Fruit fly (Drosophila melanogaster): ENCODE data around the gene Ent1.
A peak's percentile ranks its signal among the peaks of the same experiment; 100 is the strongest.

The Ent1 gene

DNA sequence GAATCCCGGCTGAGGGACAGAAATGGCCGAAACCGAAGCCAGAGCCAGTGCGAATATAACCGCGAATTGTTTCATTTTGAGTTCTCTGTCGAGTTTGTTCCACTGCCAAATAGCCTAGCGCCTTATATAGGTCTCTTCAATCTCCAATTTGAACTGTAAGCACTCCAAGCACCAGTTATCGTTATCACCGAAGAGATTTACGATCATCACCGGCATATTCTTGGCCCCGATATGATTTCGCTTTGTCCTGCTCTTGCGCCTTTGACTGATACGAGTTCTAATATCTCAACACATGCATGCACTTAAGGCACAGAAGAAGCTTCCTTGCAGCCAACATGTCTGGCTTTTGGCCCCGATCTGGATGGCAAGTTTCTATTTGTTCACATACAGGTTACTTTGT, 38.5 kb downstream of the Ent1 start, which contains the start of gene CG11912:
Gene CG11912, minus strand, starts transcription at position 101 of the 400 bp plus-strand sequence.
- TF ChIP-seq Rel (GFP tag; optimal IDR thresholded peaks at IDR 0.05), result no peak
- peak; percentile 85 for TF ChIP-seq Rel (tag; optimal IDR thresholded peaks at IDR 0.05)
- no peak for TF ChIP-seq Hnf4 (GFP tag; optimal IDR thresholded peaks at IDR 0.05)
- TF ChIP-seq br (GFP tag; optimal IDR thresholded peaks at IDR 0.05), result no peak
- TF ChIP-seq dmrt93B (GFP tag; optimal IDR thresholded peaks at IDR 0.05), result no peak
- no peak for TF ChIP-seq Vsx2 (GFP tag; optimal IDR thresholded peaks at IDR 0.05; ENCODE audit: partially characterized antibody)
- no peak for TF ChIP-seq dsf (GFP tag; optimal IDR thresholded peaks at IDR 0.05; ENCODE audit: borderline replicate concordance)

DNA sequence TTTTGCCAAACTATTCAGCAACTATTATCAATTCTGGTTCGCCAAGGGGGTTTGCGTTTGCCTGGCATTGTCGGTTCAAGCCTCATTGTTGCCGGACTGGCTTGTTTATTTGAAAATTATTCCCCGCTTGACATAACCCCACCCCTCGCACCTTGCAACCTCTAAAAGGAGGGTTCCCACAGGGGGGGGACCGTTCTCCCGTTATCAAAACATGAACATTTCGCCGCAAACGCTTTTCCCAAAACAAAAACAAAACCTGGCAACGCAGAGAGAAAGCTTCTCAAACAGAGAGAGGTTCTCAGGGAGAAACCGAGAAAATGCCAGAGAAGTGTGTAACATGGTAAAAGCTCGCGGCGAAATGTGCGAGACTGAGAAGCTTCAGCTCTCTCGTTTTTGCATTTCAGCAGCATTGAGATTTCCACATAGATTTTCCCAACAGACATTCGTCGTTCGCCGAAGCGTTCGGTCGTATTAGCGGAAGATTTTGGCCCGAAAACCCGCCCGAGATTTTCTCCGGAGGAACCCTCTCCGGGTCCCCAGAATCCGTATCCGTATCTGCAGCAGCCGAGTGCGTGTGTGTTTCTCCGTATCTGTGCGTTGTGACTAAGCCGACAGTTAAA, 47.8 kb downstream of the Ent1 start:
- TF ChIP-seq Vsx2 (GFP tag; optimal IDR thresholded peaks at IDR 0.05; ENCODE audit: partially characterized antibody), result peak; percentile 14
- no peak for TF ChIP-seq woc (GFP tag; optimal IDR thresholded peaks at IDR 0.05)
- no peak for TF ChIP-seq psq (GFP tag; optimal IDR thresholded peaks at IDR 0.05)
- TF ChIP-seq CrebA (GFP tag; optimal IDR thresholded peaks at IDR 0.05; ENCODE audit: borderline replicate concordance), result no peak
- TF ChIP-seq Sp1 (GFP tag; optimal IDR thresholded peaks at IDR 0.05), result no peak
- no peak for TF ChIP-seq dl (GFP tag; optimal IDR thresholded peaks at IDR 0.05; ENCODE audit: insufficient read depth in 1 of 2, partially characterized antibody in 2 of 2)
- TF ChIP-seq Hnf4 (GFP tag; optimal IDR thresholded peaks at IDR 0.05), result no peak

dm6 chr2L:309177-309576, 48.5 kb downstream of the Ent1 start:
- TF ChIP-seq pan (optimal IDR thresholded peaks at IDR 0.05) (peak; percentile 39), lola (GFP tag; optimal IDR thresholded peaks at IDR 0.05) (no peak), ey (GFP tag; optimal IDR thresholded peaks at IDR 0.05) (no peak), dsf (GFP tag; optimal IDR thresholded peaks at IDR 0.05; ENCODE audit: borderline replicate concordance) (no peak), woc (GFP tag; optimal IDR thresholded peaks at IDR 0.05) (peak; percentile 15), dl (GFP tag; optimal IDR thresholded peaks at IDR 0.05; ENCODE audit: insufficient read depth in 1 of 2, partially characterized antibody in 2 of 2) (no peak), CG9705 (GFP tag; optimal IDR thresholded peaks at IDR 0.05) (no peak), Sp1 (GFP tag; optimal IDR thresholded peaks at IDR 0.05) (no peak)

DNA sequence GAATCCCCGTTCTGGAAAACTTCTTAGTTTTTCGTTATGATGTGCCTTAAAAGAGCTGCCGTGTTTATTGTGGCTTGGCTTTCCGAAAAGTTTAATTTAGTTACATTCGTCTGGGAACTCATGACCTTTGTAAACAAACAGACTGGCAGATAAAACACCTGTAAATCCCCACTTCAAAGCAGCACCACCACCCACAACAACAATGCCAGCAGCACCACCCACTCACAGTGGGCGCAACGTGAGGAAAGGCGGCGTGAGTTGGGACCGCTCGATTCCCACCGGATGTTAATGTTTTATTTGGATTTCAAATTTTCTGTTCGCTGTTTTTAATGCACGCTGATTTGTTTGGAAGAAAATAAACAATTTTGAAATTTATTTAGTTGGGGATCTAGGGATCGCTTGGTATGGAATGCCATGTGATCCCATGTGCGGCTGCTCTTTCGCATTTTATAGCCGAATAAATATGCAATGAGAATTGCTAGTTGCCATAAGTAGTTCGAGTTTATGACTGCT, 49.4 kb downstream of the Ent1 start:
- no peak for TF ChIP-seq Dif (GFP tag; optimal IDR thresholded peaks at IDR 0.05; ENCODE audit: partially characterized antibody)
- TF ChIP-seq brk (GFP tag; optimal IDR thresholded peaks at IDR 0.05), result no peak
- TF ChIP-seq foxo (GFP tag; optimal IDR thresholded peaks at IDR 0.05), result no peak
- no peak for TF ChIP-seq sv (GFP tag; optimal IDR thresholded peaks at IDR 0.05)
- TF ChIP-seq br (GFP tag; optimal IDR thresholded peaks at IDR 0.05), result no peak

- TF ChIP-seq CG32264 (GFP tag; optimal IDR thresholded peaks at IDR 0.05) (no peak), GATAd (GFP tag; optimal IDR thresholded peaks at IDR 0.05) (no peak), OdsH (GFP tag; optimal IDR thresholded peaks at IDR 0.05) (no peak), foxo (GFP tag; optimal IDR thresholded peaks at IDR 0.05) (no peak), Jra (GFP tag; optimal IDR thresholded peaks at IDR 0.05) (no peak), lola (GFP tag; optimal IDR thresholded peaks at IDR 0.05) (no peak), CG9705 (GFP tag; optimal IDR thresholded peaks at IDR 0.05) (no peak), woc (GFP tag; optimal IDR thresholded peaks at IDR 0.05) (no peak)
Observed at dm6 chr2L:307129-307528, 50.5 kb downstream of the Ent1 start.

DNA sequence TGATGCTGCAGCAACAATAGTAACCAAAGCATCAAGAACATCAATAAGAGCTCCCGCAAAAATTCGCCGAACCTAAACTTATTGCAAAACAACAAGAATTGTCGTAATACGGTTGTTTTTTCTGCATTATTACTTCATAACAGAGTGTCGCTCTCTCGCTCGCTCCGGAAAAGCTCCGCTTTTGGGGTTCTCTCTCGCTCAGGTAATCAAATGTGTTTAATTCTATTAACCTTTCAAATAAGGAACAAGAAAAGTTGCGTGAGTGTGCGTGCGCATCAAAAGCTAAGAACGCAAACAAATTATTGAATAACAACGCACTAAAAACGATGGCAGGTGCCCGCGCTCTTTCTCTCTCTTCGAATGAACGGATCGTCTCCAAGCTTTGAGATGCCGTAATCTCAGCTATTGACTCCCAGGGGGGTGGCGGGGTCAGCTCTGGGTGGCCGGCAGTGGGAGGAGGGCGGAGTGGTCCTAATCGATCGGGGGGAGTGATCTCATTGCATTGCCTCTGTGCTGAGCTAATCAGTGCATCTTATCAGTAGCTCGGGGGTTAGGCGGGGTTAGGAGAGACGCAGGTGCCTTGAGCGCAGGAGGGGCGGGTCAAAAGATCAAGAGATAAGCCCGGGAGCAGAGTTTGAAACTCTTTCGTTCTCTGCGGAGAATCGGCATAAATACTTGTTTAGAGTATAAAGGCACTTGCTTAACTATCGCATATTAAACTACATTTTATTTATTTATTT, 51.3 kb downstream of the Ent1 start:
- TF ChIP-seq Myc (optimal IDR thresholded peaks at IDR 0.05) (no peak), Hr83 (GFP tag; optimal IDR thresholded peaks at IDR 0.05; ENCODE audit: poor library complexity, severe bottlenecking) (no peak), pan (optimal IDR thresholded peaks at IDR 0.05) (no peak), woc (GFP tag; optimal IDR thresholded peaks at IDR 0.05) (no peak), Sp1 (GFP tag; optimal IDR thresholded peaks at IDR 0.05) (no peak), Mio (GFP tag; optimal IDR thresholded peaks at IDR 0.05) (no peak), Abd-B (GFP tag; optimal IDR thresholded peaks at IDR 0.05) (no peak), foxo (GFP tag; optimal IDR thresholded peaks at IDR 0.05) (no peak)

Measured in whole organism, wandering third instar larva.